Worm (Caenorhabditis elegans): Measurements from ENCODE around the gene grl-5.
"Not testable (repeated sequence)": the region's sequence is repeated elsewhere in the genome, so short reads cannot be mapped to it uniquely, and the experiment has no call there.

ce11 chrV:4432196-4432595, 17.7 kb upstream of the grl-5 start:
- not testable (repeated sequence) for TF ChIP-seq F10B5.3 (tag; optimal IDR thresholded peaks at IDR 0.05); skn-1 (tag; optimal IDR thresholded peaks at IDR 0.05); hlh-30 (tag; optimal IDR thresholded peaks at IDR 0.05; ENCODE audit: insufficient read depth); nhr-25 (tag; optimal IDR thresholded peaks at IDR 0.05; ENCODE audit: borderline replicate concordance, insufficient read depth); aly-2 (tag; optimal IDR thresholded peaks at IDR 0.05); dpl-1 (GFP tag; optimal IDR thresholded peaks at IDR 0.05); ceh-82 (tag; optimal IDR thresholded peaks at IDR 0.05); spr-1 (tag; optimal IDR thresholded peaks at IDR 0.05); nhr-77 (tag; optimal IDR thresholded peaks at IDR 0.05); unc-130 (GFP tag; optimal IDR thresholded peaks at IDR 0.05); ceh-44 (GFP tag; IDR thresholded peaks at IDR 0.05); Y48G9A.11 (GFP tag; IDR thresholded peaks at IDR 0.05)

Measured in whole organism, L4 larva.